Fruit fly (Drosophila melanogaster) whole organism, pupa: ENCODE results near the gene CG13685.

Experiments
- CG10348 ChIP-seq: fragments of 200-800 bp; sonication (Bioruptor generic); IDR thresholded peaks from 2 replicates; pipeline ENCODE4 v1.3.6; 2022; ENCODE audit warnings: missing biosample characterization, missing genetic modification characterization
- CG12605 ChIP-seq: fragments of 200-800 bp; sonication (Bioruptor generic); IDR thresholded peaks from 2 replicates; pipeline ENCODE4 v1.3.6; 2022; ENCODE audit warnings: missing biosample characterization, missing genetic modification characterization
- CG13204 ChIP-seq: fragments of 200-800 bp; sonication (Bioruptor generic); optimal IDR thresholded peaks from 2 replicates; lab custom pipeline; 2018; ENCODE audit warnings: missing biosample characterization, mild to moderate bottlenecking, missing genetic modification characterization, moderate library complexity
- CG14655 ChIP-seq: fragments of 200-800 bp; sonication (Bioruptor generic); optimal IDR thresholded peaks from 3 replicates; lab custom pipeline; 2017; ENCODE audit warnings: mild to moderate bottlenecking, missing biosample characterization, missing genetic modification reagents, missing genetic modification characterization
- CG15710 ChIP-seq: fragments of 200-800 bp; sonication (Bioruptor generic); optimal IDR thresholded peaks from 2 replicates; lab custom pipeline; 2018; ENCODE audit warnings: missing biosample characterization, mild to moderate bottlenecking, missing genetic modification characterization, moderate library complexity
- CG17806 ChIP-seq: fragments of 200-800 bp; sonication (Bioruptor generic); optimal IDR thresholded peaks from 2 replicates; lab custom pipeline; 2018; ENCODE audit warnings: missing biosample characterization, mild to moderate bottlenecking, missing genetic modification characterization, moderate library complexity
- CG32121 ChIP-seq: fragments of 200-800 bp; sonication (Bioruptor generic); IDR thresholded peaks from 2 replicates; pipeline ENCODE4 v1.3.6; 2022; ENCODE audit warnings: missing biosample characterization, missing genetic modification characterization
- CG34367 ChIP-seq: fragments of 200-800 bp; sonication (Bioruptor generic); optimal IDR thresholded peaks from 2 replicates; lab custom pipeline; 2018; ENCODE audit warnings: missing biosample characterization, mild to moderate bottlenecking, missing genetic modification characterization
- CG4496 ChIP-seq: fragments of 200-800 bp; sonication (Bioruptor generic); IDR thresholded peaks from 3 replicates; pipeline ENCODE4 v1.3.6; 2022; ENCODE audit warnings: missing biosample characterization, missing genetic modification characterization
- CG8159 ChIP-seq: fragments of 200-800 bp; sonication (Bioruptor generic); optimal IDR thresholded peaks from 3 replicates; lab custom pipeline; 2018; ENCODE audit warnings: missing biosample characterization, mild to moderate bottlenecking, missing genetic modification characterization, moderate library complexity
- CG8301 ChIP-seq: fragments of 200-800 bp; sonication (Bioruptor generic); optimal IDR thresholded peaks from 2 replicates; lab custom pipeline; 2018; ENCODE audit warnings: missing biosample characterization, mild to moderate bottlenecking, missing genetic modification characterization
- CG9948 ChIP-seq: fragments of 200-800 bp; sonication (Bioruptor generic); optimal IDR thresholded peaks from 2 replicates; lab custom pipeline; 2018; ENCODE audit warnings: missing biosample characterization, mild to moderate bottlenecking, missing genetic modification characterization, moderate library complexity
- D1 ChIP-seq: fragments of 200-800 bp; sonication (Bioruptor generic); optimal IDR thresholded peaks from 2 replicates; lab custom pipeline; 2018; ENCODE audit warnings: missing biosample characterization, mild to moderate bottlenecking, missing genetic modification characterization, moderate library complexity
- EcR ChIP-seq: fragments of 200-800 bp; sonication (Bioruptor generic); optimal IDR thresholded peaks from 3 replicates; lab custom pipeline; 2019; ENCODE audit warnings: missing biosample characterization, missing genetic modification characterization, mild to moderate bottlenecking, moderate library complexity, missing genetic modification reagents
- Ets98B ChIP-seq: fragments of 200-800 bp; sonication (Bioruptor generic); IDR thresholded peaks from 2 replicates; pipeline ENCODE4 v1.3.6; 2022; ENCODE audit warnings: missing biosample characterization, missing genetic modification characterization
- Pif1A ChIP-seq: fragments of 200-800 bp; sonication (Bioruptor generic); optimal IDR thresholded peaks from 3 replicates; lab custom pipeline; 2016; ENCODE audit warnings: missing biosample characterization, missing genetic modification characterization
- Pif1B ChIP-seq: fragments of 200-800 bp; sonication (Bioruptor generic); optimal IDR thresholded peaks from 3 replicates; lab custom pipeline; 2016; ENCODE audit warnings: missing biosample characterization, missing genetic modification characterization
- Snoo ChIP-seq: fragments of 200-800 bp; sonication (Bioruptor generic); optimal IDR thresholded peaks from 3 replicates; lab custom pipeline; 2017; ENCODE audit warnings: missing biosample characterization, mild to moderate bottlenecking, missing genetic modification characterization, inconsistent platforms
- fd96Ca ChIP-seq: fragments of 200-800 bp; sonication (Bioruptor generic); IDR thresholded peaks from 3 replicates; pipeline ENCODE4 v1.3.6; 2022; ENCODE audit warnings: missing biosample characterization, missing genetic modification characterization
- gl ChIP-seq: fragments of 200-800 bp; sonication (Bioruptor generic); optimal IDR thresholded peaks from 2 replicates; lab custom pipeline; 2018; ENCODE audit warnings: missing biosample characterization, mild to moderate bottlenecking, missing genetic modification characterization
- rn ChIP-seq: fragments of 200-800 bp; sonication (Bioruptor generic); IDR thresholded peaks from 2 replicates; pipeline ENCODE4 v1.3.6; 2022; ENCODE audit warnings: missing biosample characterization, missing genetic modification characterization

CG13685 gene

dm6 chr3L:7754109-7754508 is 7.0 kb downstream of the CG13685 start, which contains the start of gene CG7409:
TSS of gene CG7409 (plus strand) at chr3L:7754409.
- TF ChIP-seq CG34367 (tag; lab: Kevin White, UChicago) (no peak), CG9948 (tag; lab: Kevin White, UChicago) (no peak), Pif1B (GFP tag; lab: Kevin White, UChicago) (no peak), CG12605 (GFP tag; lab: Robert Waterston, UW) (no peak), Pif1A (GFP tag; lab: Kevin White, UChicago) (no peak), CG32121 (GFP tag; lab: Robert Waterston, UW) (no peak), CG8301 (tag; lab: Kevin White, UChicago) (no peak), CG8159 (tag; lab: Kevin White, UChicago) (no peak), CG17806 (tag; lab: Kevin White, UChicago) (no peak), EcR (GFP tag; lab: Kevin White, UChicago) (no peak), CG10348 (GFP tag; lab: Robert Waterston, UW) (no peak), CG14655 (no peak), Snoo (tag; lab: Kevin White, UChicago) (no peak), D1 (no peak)

DNA sequence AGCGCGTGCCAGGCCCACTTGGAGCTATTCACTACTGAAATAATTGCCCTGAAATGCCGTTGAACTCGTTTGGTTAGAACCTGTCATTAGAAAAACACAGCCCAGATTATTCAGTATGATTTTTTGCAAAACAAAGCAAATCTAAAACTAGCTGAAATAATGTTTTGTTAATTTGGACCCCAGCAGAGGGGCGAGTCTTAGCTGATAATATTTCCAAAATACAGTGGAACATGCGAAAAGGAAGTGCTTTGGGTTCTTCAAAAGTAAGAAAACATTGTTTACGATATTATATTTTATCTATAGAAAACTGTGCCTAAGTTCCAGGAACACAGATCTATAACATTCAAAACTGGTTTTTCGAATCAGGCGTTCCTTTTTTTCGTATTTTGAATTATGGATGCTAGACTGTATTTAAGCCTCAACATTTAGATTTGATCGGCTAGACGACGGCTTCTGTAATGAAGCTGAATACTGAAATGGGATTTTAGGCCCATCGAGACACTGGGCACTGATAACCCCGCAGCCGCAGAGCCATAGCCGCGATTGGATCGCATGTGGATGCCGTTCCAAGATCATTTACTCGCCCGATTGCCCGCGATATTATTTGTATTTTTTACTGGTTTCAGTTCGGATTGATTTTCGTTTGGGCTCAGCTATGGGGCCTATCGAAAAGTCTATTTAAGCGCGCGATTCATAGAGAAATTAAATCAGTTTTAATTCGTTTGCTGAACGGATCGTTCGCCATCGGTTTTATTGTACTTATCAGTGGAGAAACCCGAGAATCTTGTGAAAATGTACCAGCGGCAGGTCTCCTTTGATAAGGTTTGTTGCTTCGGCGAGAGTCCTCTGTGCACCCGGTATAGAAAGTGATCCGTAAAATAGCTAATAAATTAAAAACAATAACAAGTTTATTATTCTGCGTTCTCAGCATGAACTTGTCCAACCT is 13.0 kb downstream of the CG13685 start, which contains the start of gene Hn:
Hn (plus strand) TSS at position 619 of the 946 bp plus-strand sequence.
- TF ChIP-seq Snoo (tag; lab: Kevin White, UChicago) (no peak), CG15710 (no peak), CG12605 (GFP tag; lab: Robert Waterston, UW) (no peak), CG14655 (no peak), fd96Ca (GFP tag; lab: Robert Waterston, UW) (no peak), CG32121 (GFP tag; lab: Robert Waterston, UW) (no peak), D1 (no peak), CG10348 (GFP tag; lab: Robert Waterston, UW) (no peak), gl (tag; lab: Kevin White, UChicago) (no peak), Pif1B (GFP tag; lab: Kevin White, UChicago) (no peak), CG13204 (no peak), CG9948 (tag; lab: Kevin White, UChicago) (no peak), EcR (GFP tag; lab: Kevin White, UChicago) (no peak), CG17806 (tag; lab: Kevin White, UChicago) (no peak), CG34367 (tag; lab: Kevin White, UChicago) (no peak), CG8301 (tag; lab: Kevin White, UChicago) (no peak), Pif1A (GFP tag; lab: Kevin White, UChicago) (no peak), rn (GFP tag; lab: Robert Waterston, UW) (no peak), CG8159 (tag; lab: Kevin White, UChicago) (no peak), CG4496 (no peak)
- TF ChIP-seq, all 21 proteins: peak for 0

DNA sequence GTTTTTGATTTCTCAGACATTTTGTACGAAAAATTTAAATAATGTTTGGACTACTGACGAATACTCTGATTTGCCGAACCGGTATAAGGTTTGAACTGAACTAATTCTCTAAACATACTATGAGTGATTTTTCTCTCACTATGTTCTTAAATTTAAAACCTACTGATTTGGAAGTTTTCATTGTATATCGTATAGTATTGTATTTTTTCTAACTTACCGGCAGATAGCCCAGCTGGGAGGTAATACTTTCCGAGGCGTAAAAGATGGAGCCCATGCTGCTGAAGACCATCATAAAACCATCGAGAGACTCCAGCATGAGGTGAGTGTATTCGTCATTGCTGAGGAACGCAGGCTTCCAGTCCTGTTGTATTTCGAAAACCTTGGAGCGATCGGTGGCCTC is 21.1 kb downstream of the CG13685 start, which contains the start of gene CG32371:
CG32371 (minus strand) TSS at position 101 of the 400 bp plus-strand sequence.
- TF ChIP-seq Snoo (tag; lab: Kevin White, UChicago) (no peak), CG12605 (GFP tag; lab: Robert Waterston, UW) (no peak), CG10348 (GFP tag; lab: Robert Waterston, UW) (no peak), fd96Ca (GFP tag; lab: Robert Waterston, UW) (no peak), EcR (GFP tag; lab: Kevin White, UChicago) (no peak), CG8301 (tag; lab: Kevin White, UChicago) (no peak), Pif1B (GFP tag; lab: Kevin White, UChicago) (no peak), CG34367 (tag; lab: Kevin White, UChicago) (no peak)

- TF ChIP-seq CG8159 (tag; lab: Kevin White, UChicago) (no peak), CG34367 (tag; lab: Kevin White, UChicago) (no peak), CG14655 (no peak), gl (tag; lab: Kevin White, UChicago) (no peak), Pif1A (GFP tag; lab: Kevin White, UChicago) (no peak), Ets98B (GFP tag; lab: Robert Waterston, UW) (no peak; the same call in 1 of the 2 replicates), rn (GFP tag; lab: Robert Waterston, UW) (no peak), CG17806 (tag; lab: Kevin White, UChicago) (no peak), CG8301 (tag; lab: Kevin White, UChicago) (no peak), CG10348 (GFP tag; lab: Robert Waterston, UW) (no peak), CG13204 (no peak)
These were observed 25.1 kb downstream of the CG13685 start for dm6 chr3L:7772160-7772798.

dm6 chr3L:7773529-7773928 is 26.4 kb downstream of the CG13685 start:
- TF ChIP-seq Ets98B (GFP tag; lab: Robert Waterston, UW) = no peak
- no peak for TF ChIP-seq gl (tag; lab: Kevin White, UChicago)
- TF ChIP-seq rn (GFP tag; lab: Robert Waterston, UW) = no peak
- TF ChIP-seq CG8301 (tag; lab: Kevin White, UChicago) = no peak
- no peak for TF ChIP-seq CG15710
- no peak for TF ChIP-seq Snoo (tag; lab: Kevin White, UChicago)
- TF ChIP-seq CG8159 (tag; lab: Kevin White, UChicago) = no peak
- no peak for TF ChIP-seq Pif1B (GFP tag; lab: Kevin White, UChicago)
- TF ChIP-seq CG10348 (GFP tag; lab: Robert Waterston, UW) = no peak
- TF ChIP-seq EcR (GFP tag; lab: Kevin White, UChicago) = no peak
- no peak for TF ChIP-seq CG32121 (GFP tag; lab: Robert Waterston, UW)
- no peak for TF ChIP-seq CG17806 (tag; lab: Kevin White, UChicago)
- no peak for TF ChIP-seq CG14655
- no peak for TF ChIP-seq CG4496
- no peak for TF ChIP-seq CG12605 (GFP tag; lab: Robert Waterston, UW)
- no peak for TF ChIP-seq CG34367 (tag; lab: Kevin White, UChicago)
- TF ChIP-seq fd96Ca (GFP tag; lab: Robert Waterston, UW) = no peak
- no peak for TF ChIP-seq CG13204
